Worm (Caenorhabditis elegans): ENCODE measurements around the gene K01B6.4.

K01B6.4 gene

DNA sequence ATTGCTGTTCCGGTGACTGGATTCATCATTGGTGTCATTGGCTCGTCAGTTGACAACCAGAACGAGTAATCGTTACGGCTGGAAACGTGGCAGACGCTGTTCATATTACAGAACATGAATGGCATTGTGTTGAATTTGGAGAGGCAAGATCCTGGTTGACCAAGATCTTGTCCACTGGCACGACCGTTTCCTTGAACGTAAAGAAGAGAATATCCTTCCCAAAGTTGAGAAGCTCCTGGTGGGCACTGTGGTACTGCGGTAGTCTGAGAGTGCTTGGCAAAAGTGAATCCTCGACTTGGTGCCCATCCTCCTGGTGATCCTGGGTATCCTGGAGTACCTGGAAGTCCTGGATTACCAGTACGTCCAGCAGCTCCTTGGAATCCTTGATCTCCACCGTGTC lies 40.7 kb upstream of the K01B6.4 start:
- TF ChIP-seq daf-8 (GFP tag; IDR thresholded peaks at IDR 0.05) (no peak), unc-62 (GFP tag; optimal IDR thresholded peaks at IDR 0.05 in 1 of 2) (peak in 1 of 2 experiments; percentile 92), unc-62 (tag; optimal IDR thresholded peaks at IDR 0.05) (no peak), nhr-76 (tag; optimal IDR thresholded peaks at IDR 0.05) (no peak)

DNA sequence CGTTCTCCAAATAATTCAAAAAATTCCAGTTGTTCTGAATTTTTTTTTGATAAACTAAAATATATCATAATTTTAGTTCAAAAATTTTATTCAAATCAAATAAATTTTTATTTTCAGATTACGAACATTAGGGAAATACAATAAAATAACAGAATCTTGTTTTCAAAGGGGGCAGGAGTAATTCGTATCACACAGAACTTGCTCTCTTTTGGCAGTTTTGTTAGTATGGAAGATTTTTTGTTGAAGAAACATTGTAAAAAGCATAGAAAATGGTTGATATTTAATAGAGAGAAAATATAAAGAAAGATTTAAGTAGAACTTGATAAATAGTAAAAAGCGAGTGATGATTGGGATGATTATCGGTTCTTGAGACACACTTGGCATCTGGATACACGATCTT lies 39.6 kb upstream of the K01B6.4 start:
- TF ChIP-seq unc-62 (GFP tag; optimal IDR thresholded peaks at IDR 0.05 in 1 of 2) (peak in 1 of 2 experiments; percentile 95), unc-62 (tag; optimal IDR thresholded peaks at IDR 0.05) (no peak), Y48G9A.11 (GFP tag; IDR thresholded peaks at IDR 0.05) (no peak), Y105C5A.15 (GFP tag; IDR thresholded peaks at IDR 0.05) (no peak)

DNA sequence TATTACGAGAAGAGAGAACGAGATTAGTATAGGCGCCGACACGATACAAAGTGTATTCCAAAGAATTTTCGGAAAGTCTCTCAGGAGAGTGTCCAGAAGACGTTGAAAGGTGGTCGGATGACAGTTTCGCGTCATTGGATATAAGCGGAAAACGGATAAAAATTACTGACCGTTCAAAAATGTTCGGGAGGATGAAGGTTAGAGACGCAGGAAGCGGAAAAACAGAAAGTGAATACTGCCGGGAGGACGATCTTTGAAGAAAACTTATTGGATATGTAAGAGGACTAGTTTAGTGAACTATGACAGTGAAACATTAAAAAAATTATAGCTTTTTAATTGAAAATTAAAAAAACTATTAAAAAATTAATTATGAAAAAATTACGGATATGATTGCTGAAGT lies 37.8 kb upstream of the K01B6.4 start:
- no peak for TF ChIP-seq lin-39 (tag; optimal IDR thresholded peaks at IDR 0.05)
- TF ChIP-seq daf-19 (GFP tag; conservative IDR thresholded peaks at IDR 0.05), result no peak
- no peak for TF ChIP-seq D1046.2 (GFP tag; IDR thresholded peaks at IDR 0.05)
- no peak for TF ChIP-seq F26F4.8 (GFP tag; conservative IDR thresholded peaks at IDR 0.05)
- TF ChIP-seq ctbp-1 (GFP tag; IDR thresholded peaks at IDR 0.05), result no peak
- no peak for TF ChIP-seq nhr-28 (tag; optimal IDR thresholded peaks at IDR 0.05)
- TF ChIP-seq nhr-102 (tag; optimal IDR thresholded peaks at IDR 0.05), result no peak
- no peak for TF ChIP-seq egl-27 (tag; optimal IDR thresholded peaks at IDR 0.05)

DNA sequence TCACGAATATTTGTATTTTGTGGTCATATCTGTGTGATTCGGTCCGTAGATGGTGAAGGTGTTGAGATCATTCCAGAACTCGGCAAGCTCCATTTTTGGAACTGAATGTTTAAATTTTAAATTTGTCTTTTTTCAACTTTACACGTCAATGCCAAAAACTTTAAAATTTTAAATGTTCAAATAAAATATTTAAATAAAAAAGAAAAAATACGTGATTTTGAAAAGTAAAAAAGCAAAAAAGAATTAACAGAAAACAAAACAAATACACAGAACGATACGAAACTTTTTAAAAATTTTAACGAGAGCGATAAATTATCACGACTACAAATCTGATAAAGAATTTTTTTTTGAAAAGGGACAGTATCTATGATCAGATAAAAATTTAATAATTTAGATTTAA lies 36.9 kb upstream of the K01B6.4 start, which contains the start of gene elo-4:
TSS of gene elo-4 (minus strand) at position 101 of the 400 bp plus-strand sequence.
- TF ChIP-seq dmd-6 (GFP tag; IDR thresholded peaks at IDR 0.05), result no peak

DNA sequence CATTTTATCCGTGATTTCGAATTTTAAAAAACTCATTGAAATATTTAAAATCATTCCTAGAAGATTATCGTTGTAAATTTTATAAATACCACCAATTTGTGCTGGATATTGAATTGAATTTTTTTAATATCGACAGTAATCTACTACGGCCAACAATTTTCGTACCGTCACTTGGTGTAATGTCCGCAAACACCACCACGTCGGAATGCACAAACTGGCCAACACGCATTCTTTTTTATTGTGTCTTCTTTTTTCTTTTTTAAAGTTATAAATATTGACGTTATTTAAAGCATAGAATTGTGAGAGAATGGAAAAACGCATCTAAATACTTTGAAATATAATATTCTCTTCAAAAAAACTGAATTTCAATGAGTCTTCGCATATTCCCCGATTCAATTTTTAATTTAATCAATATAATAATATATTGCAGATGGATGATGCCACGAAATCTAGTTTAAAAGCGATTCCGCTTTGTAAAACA lies 33.9 kb upstream of the K01B6.4 start, which contains the start of gene ufc-1:
TSS of gene ufc-1 (plus strand) at position 431 of the 481 bp plus-strand sequence.
- TF ChIP-seq mes-2 (tag; optimal IDR thresholded peaks at IDR 0.05; ENCODE audit: poor library complexity, severe bottlenecking) (peak; percentile 61), F44E2.7 (GFP tag; IDR thresholded peaks at IDR 0.05) (no peak), F26F4.8 (GFP tag; conservative IDR thresholded peaks at IDR 0.05) (no peak), lin-13 (GFP tag; optimal IDR thresholded peaks at IDR 0.05) (no peak), zfp-3 (GFP tag; conservative IDR thresholded peaks at IDR 0.05) (no peak), nhr-111 (GFP tag; optimal IDR thresholded peaks at IDR 0.05) (no peak), lim-7 (GFP tag; IDR thresholded peaks at IDR 0.05) (no peak), lin-1 (GFP tag; IDR thresholded peaks at IDR 0.05) (no peak), daf-8 (GFP tag; IDR thresholded peaks at IDR 0.05) (no peak), saeg-2 (GFP tag; IDR thresholded peaks at IDR 0.05) (no peak), dpl-1 (GFP tag; optimal IDR thresholded peaks at IDR 0.05) (peak; percentile 4), duxl-1 (tag; optimal IDR thresholded peaks at IDR 0.05; ENCODE audit: poor library complexity) (no peak), ctbp-1 (GFP tag; IDR thresholded peaks at IDR 0.05) (no peak), unc-62 (GFP tag; optimal IDR thresholded peaks at IDR 0.05 in 1 of 2) (no peak), unc-62 (tag; optimal IDR thresholded peaks at IDR 0.05) (no peak), ztf-11 (tag; optimal IDR thresholded peaks at IDR 0.05) (no peak), daf-12 (tag; optimal IDR thresholded peaks at IDR 0.05) (no peak), ceh-20 (GFP tag; IDR thresholded peaks at IDR 0.05) (no peak), pqm-1 (tag; optimal IDR thresholded peaks at IDR 0.05) (no peak), madf-9 (GFP tag; conservative IDR thresholded peaks at IDR 0.05) (no peak), cey-2 (tag; optimal IDR thresholded peaks at IDR 0.05; ENCODE audit: borderline replicate concordance, insufficient read depth) (no peak), gei-8 (GFP tag; optimal IDR thresholded peaks at IDR 0.05) (no peak), aly-2 (tag; optimal IDR thresholded peaks at IDR 0.05) (no peak), T20F7.1 (GFP tag; optimal IDR thresholded peaks at IDR 0.05) (no peak), F10B5.3 (tag; optimal IDR thresholded peaks at IDR 0.05) (no peak), arid-1 (GFP tag; conservative IDR thresholded peaks at IDR 0.05) (no peak), nhr-48 (tag; optimal IDR thresholded peaks at IDR 0.05) (no peak), fos-1 (tag; optimal IDR thresholded peaks at IDR 0.05) (no peak), egl-43 (GFP tag; IDR thresholded peaks at IDR 0.05) (no peak), ceh-28 (tag; optimal IDR thresholded peaks at IDR 0.05) (no peak), aha-1 (tag) (peak; percentile 43), lin-29 (GFP tag; IDR thresholded peaks at IDR 0.05) (no peak), lsy-2 (tag; optimal IDR thresholded peaks at IDR 0.05) (peak in 1 of 2 experiments; percentile 68), mdt-29 (GFP tag; IDR thresholded peaks at IDR 0.05) (no peak)
